Worm (Caenorhabditis elegans): Measurements from ENCODE around the gene ZC412.10.

DNA sequence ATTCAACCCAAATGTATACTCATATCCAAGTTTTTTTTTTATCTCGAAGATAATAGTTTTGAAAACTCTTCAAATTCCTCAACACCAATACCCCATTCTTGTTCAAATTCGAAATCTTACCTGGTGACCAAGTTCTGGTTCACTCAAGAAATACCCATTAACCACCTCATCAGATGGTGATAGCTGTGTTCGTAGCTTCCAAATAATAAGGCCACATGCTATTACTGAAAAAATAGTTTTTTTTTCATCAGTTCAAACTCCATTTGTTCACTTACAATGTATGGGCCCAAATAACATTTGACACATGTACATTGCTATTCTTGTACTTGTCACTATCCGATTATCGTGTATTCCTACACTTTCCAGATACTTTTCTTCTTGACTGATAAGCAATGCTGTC, 30.8 kb upstream of the ZC412.10 start:
- TF ChIP-seq nhr-25 (tag; optimal IDR thresholded peaks at IDR 0.05; ENCODE audit: borderline replicate concordance, insufficient read depth) (no peak), hlh-30 (tag; optimal IDR thresholded peaks at IDR 0.05; ENCODE audit: insufficient read depth) (no peak), nhr-111 (GFP tag; optimal IDR thresholded peaks at IDR 0.05) (no peak), spr-3 (GFP tag; optimal IDR thresholded peaks at IDR 0.05) (no peak), mdt-29 (GFP tag; IDR thresholded peaks at IDR 0.05) (no peak), Y5F2A.4 (GFP tag; optimal IDR thresholded peaks at IDR 0.05) (no peak), ama-1 (optimal IDR thresholded peaks at IDR 0.05) (no peak)
